Fruit fly (Drosophila melanogaster): Measurements from ENCODE around the gene CG17378.

CG17378 gene

DNA sequence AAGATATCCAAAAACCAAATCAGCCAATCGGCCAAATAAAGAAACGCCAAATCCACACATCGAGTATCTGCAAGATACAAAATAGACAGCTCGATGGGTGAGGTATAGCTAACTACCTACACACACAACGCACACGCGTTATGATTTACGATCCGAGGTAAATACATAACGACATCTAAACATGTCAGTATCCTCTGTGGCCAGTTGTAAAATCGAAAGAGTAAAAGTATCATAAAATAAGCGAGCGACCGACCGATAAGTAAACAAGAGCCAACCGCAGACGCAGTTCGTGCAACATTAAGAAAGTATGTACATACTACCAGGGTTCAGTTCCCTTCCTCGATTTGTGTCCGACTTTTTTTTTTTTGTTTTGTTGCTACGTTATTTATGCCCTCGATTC, 52.5 kb downstream of the CG17378 start:
- no peak for TF ChIP-seq noc (tag; optimal IDR thresholded peaks at IDR 0.05)

DNA sequence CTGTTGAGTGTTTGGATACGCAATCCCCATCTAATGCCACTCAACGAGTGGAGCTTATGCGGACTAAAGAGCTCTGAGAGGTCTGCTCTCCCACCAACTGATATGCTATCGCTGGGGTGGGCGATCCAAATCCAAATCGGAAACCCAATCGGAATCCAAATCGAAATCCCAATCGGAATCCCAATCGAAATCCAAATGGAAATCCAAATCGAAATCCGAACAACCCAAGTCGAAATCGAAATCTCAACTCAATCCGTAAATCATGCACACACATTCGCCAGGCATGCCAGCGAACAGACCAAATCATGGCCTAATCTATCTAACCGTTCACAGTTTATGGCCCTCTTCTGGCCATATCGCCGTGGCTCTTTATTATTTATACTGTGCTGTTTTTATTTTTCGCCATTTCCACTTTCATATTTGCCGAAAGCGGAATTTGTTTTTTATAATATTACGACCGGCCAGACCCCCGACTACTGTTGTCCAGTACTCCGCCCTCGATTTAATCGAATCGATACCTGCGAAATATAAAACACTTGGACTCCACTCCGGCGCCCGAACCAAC, 53.8 kb downstream of the CG17378 start:
- TF ChIP-seq noc (tag; optimal IDR thresholded peaks at IDR 0.05), result peak; percentile 73

All from whole organism, larva.